Fruit fly (Drosophila melanogaster) whole organism, prepupa: ENCODE data around the gene Acp95EF.

Experiments used
- Blimp-1 ChIP-seq: fragments of 200-800 bp; sonication (Bioruptor generic); optimal IDR thresholded peaks from 3 replicates; lab custom pipeline; 2017; ENCODE audit warnings: missing biosample characterization, missing genetic modification characterization, mild to moderate bottlenecking, moderate library complexity, missing genetic modification reagents
- CG10669 ChIP-seq: fragments of 200-800 bp; sonication (Bioruptor generic); optimal IDR thresholded peaks from 3 replicates; lab custom pipeline; 2018; ENCODE audit warnings: missing biosample characterization, mild to moderate bottlenecking, missing genetic modification characterization, moderate library complexity
- CG11294 ChIP-seq: fragments of 200-800 bp; sonication (Bioruptor generic); IDR thresholded peaks from 2 replicates; pipeline ENCODE4 v1.3.6; 2022; ENCODE audit warnings: missing biosample characterization, missing genetic modification characterization
- CG11762 ChIP-seq: fragments of 200-800 bp; sonication (Bioruptor generic); optimal IDR thresholded peaks from 3 replicates; lab custom pipeline; 2016; ENCODE audit warnings: missing biosample characterization, missing genetic modification characterization; ENCODE audit not compliant: insufficient read depth
- CG11902 ChIP-seq: fragments of 200-800 bp; sonication (Bioruptor generic); optimal IDR thresholded peaks from 3 replicates; lab custom pipeline; 2016; ENCODE audit warnings: missing biosample characterization, missing genetic modification characterization
- CG1621 ChIP-seq: fragments of 200-800 bp; sonication (Bioruptor generic); optimal IDR thresholded peaks from 3 replicates; lab custom pipeline; 2018; ENCODE audit warnings: missing biosample characterization, mild to moderate bottlenecking, missing genetic modification characterization
- CG16779 ChIP-seq: fragments of 200-800 bp; sonication (Bioruptor generic); optimal IDR thresholded peaks from 3 replicates; lab custom pipeline; 2017; ENCODE audit warnings: missing biosample characterization, mild to moderate bottlenecking, missing genetic modification characterization
- CG3032 ChIP-seq: fragments of 200-800 bp; optimal IDR thresholded peaks from 2 replicates; lab custom pipeline; 2019; ENCODE audit warnings: missing biosample characterization, mild to moderate bottlenecking, missing genetic modification characterization, moderate library complexity
- CG32006 ChIP-seq: fragments of 200-800 bp; sonication (Bioruptor generic); optimal IDR thresholded peaks from 3 replicates; lab custom pipeline; 2017; ENCODE audit warnings: missing biosample characterization, mild to moderate bottlenecking, missing genetic modification characterization
- CG4318 ChIP-seq: fragments of 200-800 bp; sonication (Bioruptor generic); optimal IDR thresholded peaks from 3 replicates; lab custom pipeline; 2017; ENCODE audit warnings: missing biosample characterization, mild to moderate bottlenecking, missing genetic modification characterization
- CG6163 ChIP-seq: fragments of 200-800 bp; sonication (Bioruptor generic); IDR thresholded peaks from 3 replicates; pipeline ENCODE4 v1.3.6; 2022; ENCODE audit warnings: missing biosample characterization, missing genetic modification characterization
- CG6276 ChIP-seq: fragments of 200-800 bp; sonication (Bioruptor generic); optimal IDR thresholded peaks from 2 replicates; lab custom pipeline; 2017; ENCODE audit warnings: missing biosample characterization, mild to moderate bottlenecking, missing genetic modification characterization
- CG6808 ChIP-seq: fragments of 200-800 bp; sonication (Bioruptor generic); optimal IDR thresholded peaks from 3 replicates; lab custom pipeline; 2017; ENCODE audit warnings: missing biosample characterization, missing genetic modification characterization, mild to moderate bottlenecking, moderate library complexity, missing genetic modification reagents
- CG7368 ChIP-seq: fragments of 200-800 bp; sonication (Bioruptor generic); optimal IDR thresholded peaks from 3 replicates; lab custom pipeline; 2016; ENCODE audit warnings: missing biosample characterization, missing genetic modification characterization
- CG8119 ChIP-seq: fragments of 200-800 bp; sonication (Bioruptor generic); IDR thresholded peaks from 3 replicates; pipeline ENCODE4 v1.3.6; 2022; ENCODE audit warnings: missing biosample characterization, missing genetic modification characterization
- CG8319 ChIP-seq: fragments of 200-800 bp; sonication (Bioruptor generic); optimal IDR thresholded peaks from 3 replicates; lab custom pipeline; 2016; ENCODE audit warnings: missing biosample characterization, missing genetic modification characterization
- CG8632 ChIP-seq: fragments of 200-800 bp; sonication (Bioruptor generic); optimal IDR thresholded peaks from 3 replicates; lab custom pipeline; 2016; ENCODE audit warnings: missing biosample characterization, missing genetic modification characterization
- Eip75B ChIP-seq: fragments of 200-800 bp; sonication (Bioruptor generic); optimal IDR thresholded peaks from 3 replicates; lab custom pipeline; 2016; ENCODE audit warnings: missing biosample characterization, missing genetic modification characterization
- Eip78C ChIP-seq: fragments of 200-800 bp; sonication (Bioruptor generic); peaks from one replicate; lab custom pipeline; 2016; ENCODE audit warnings: missing biosample characterization, missing genetic modification characterization
- Eip93F ChIP-seq: fragments of 200-800 bp; sonication (Bioruptor generic); optimal IDR thresholded peaks from 2 replicates; lab custom pipeline; 2016; ENCODE audit warnings: missing biosample characterization, mild to moderate bottlenecking, missing genetic modification characterization
- Ets21C ChIP-seq: fragments of 200-800 bp; sonication (Bioruptor generic); optimal IDR thresholded peaks from 3 replicates; lab custom pipeline; 2016; ENCODE audit warnings: missing biosample characterization, missing genetic modification characterization
- Ets96B ChIP-seq: fragments of 200-800 bp; optimal IDR thresholded peaks from 2 replicates; lab custom pipeline; 2019; ENCODE audit warnings: missing biosample characterization, mild to moderate bottlenecking, missing genetic modification characterization, moderate library complexity
- Gug ChIP-seq: fragments of 200-800 bp; sonication (Bioruptor generic); IDR thresholded peaks from 2 replicates; pipeline ENCODE4 v1.3.6; 2022; ENCODE audit warnings: missing biosample characterization, missing genetic modification characterization
- Hr39 ChIP-seq: fragments of 200-800 bp; sonication (Bioruptor generic); optimal IDR thresholded peaks from 2 replicates; lab custom pipeline; 2016; ENCODE audit warnings: missing biosample characterization, missing genetic modification characterization
- Hr4 ChIP-seq: fragments of 200-800 bp; sonication (Bioruptor generic); optimal IDR thresholded peaks from 3 replicates; lab custom pipeline; 2016; ENCODE audit warnings: missing biosample characterization, missing genetic modification characterization
- Lpt ChIP-seq: fragments of 200-800 bp; sonication (Bioruptor generic); optimal IDR thresholded peaks from 3 replicates; lab custom pipeline; 2016; ENCODE audit warnings: missing biosample characterization, missing genetic modification characterization
- Met ChIP-seq: fragments of 200-800 bp; sonication (Bioruptor generic); optimal IDR thresholded peaks from 3 replicates; lab custom pipeline; 2016; ENCODE audit warnings: missing biosample characterization, missing genetic modification characterization
- OdsH ChIP-seq: fragments of 200-800 bp; sonication (Bioruptor generic); optimal IDR thresholded peaks from 3 replicates; lab custom pipeline; 2016; ENCODE audit warnings: missing biosample characterization, missing genetic modification characterization
- Smox ChIP-seq: fragments of 200-800 bp; sonication (Bioruptor generic); optimal IDR thresholded peaks from 3 replicates; lab custom pipeline; 2016; ENCODE audit warnings: missing biosample characterization, missing genetic modification characterization
- Sox102F ChIP-seq: fragments of 200-800 bp; sonication (Bioruptor generic); optimal IDR thresholded peaks from 2 replicates; lab custom pipeline; 2016; ENCODE audit warnings: missing biosample characterization, mild to moderate bottlenecking, missing genetic modification characterization
- Sox14 ChIP-seq: fragments of 200-800 bp; sonication (Bioruptor generic); optimal IDR thresholded peaks from 3 replicates; lab custom pipeline; 2016; ENCODE audit warnings: missing biosample characterization, missing genetic modification characterization
- Sox15 ChIP-seq: fragments of 200-800 bp; sonication (Bioruptor generic); optimal IDR thresholded peaks from 3 replicates; lab custom pipeline; 2016; ENCODE audit warnings: missing biosample characterization, missing genetic modification characterization
- achi ChIP-seq: fragments of 200-800 bp; sonication (Bioruptor generic); optimal IDR thresholded peaks from 3 replicates; lab custom pipeline; 2016; ENCODE audit warnings: missing biosample characterization, missing genetic modification characterization
- acj6 ChIP-seq: fragments of 200-800 bp; sonication (Bioruptor generic); optimal IDR thresholded peaks from 3 replicates; lab custom pipeline; 2016; ENCODE audit warnings: missing biosample characterization, missing genetic modification characterization
- cyc ChIP-seq: fragments of 200-800 bp; sonication (Bioruptor generic); optimal IDR thresholded peaks from 3 replicates; lab custom pipeline; 2016; ENCODE audit warnings: missing biosample characterization, missing genetic modification characterization
- dac ChIP-seq: fragments of 200-800 bp; sonication (Bioruptor generic); optimal IDR thresholded peaks from 2 replicates; lab custom pipeline; 2017; ENCODE audit warnings: missing biosample characterization, mild to moderate bottlenecking, missing genetic modification characterization
- dsx ChIP-seq: fragments of 200-800 bp; optimal IDR thresholded peaks from 3 replicates; lab custom pipeline; 2019; ENCODE audit warnings: missing biosample characterization, mild to moderate bottlenecking, missing genetic modification characterization, moderate library complexity; ENCODE audit not compliant: poor library complexity, severe bottlenecking
- eg ChIP-seq: fragments of 200-800 bp; sonication (Bioruptor generic); IDR thresholded peaks from 3 replicates; pipeline ENCODE4 v1.3.6; 2022; ENCODE audit warnings: missing biosample characterization, missing genetic modification characterization
- fd59A ChIP-seq: fragments of 200-800 bp; sonication (Bioruptor generic); optimal IDR thresholded peaks from 2 replicates; lab custom pipeline; 2017; ENCODE audit warnings: missing biosample characterization, mild to moderate bottlenecking, missing genetic modification characterization, missing genetic modification reagents
- fd85E ChIP-seq: fragments of 200-800 bp; sonication (Bioruptor generic); optimal IDR thresholded peaks from 3 replicates; lab custom pipeline; 2016; ENCODE audit warnings: missing biosample characterization, missing genetic modification characterization
- lz ChIP-seq: fragments of 200-800 bp; sonication (Bioruptor generic); optimal IDR thresholded peaks from 3 replicates; lab custom pipeline; 2016; ENCODE audit warnings: missing biosample characterization, missing genetic modification characterization
- pdm3 ChIP-seq: fragments of 200-800 bp; sonication (Bioruptor generic); optimal IDR thresholded peaks from 3 replicates; lab custom pipeline; 2016; ENCODE audit warnings: missing biosample characterization, missing genetic modification characterization
- salr ChIP-seq, 2 experiments: fragments of 200-800 bp; sonication (Bioruptor generic); optimal IDR thresholded peaks; 3 replicates each; lab custom pipeline; 2016 to 2018; ENCODE audit warnings: missing biosample characterization in 2 of 2, missing genetic modification characterization in 2 of 2, mild to moderate bottlenecking in 1 of 2
- ss ChIP-seq, 2 experiments: fragments of 200-800 bp; sonication (Bioruptor generic); optimal IDR thresholded peaks; 2 replicates in 1 of 2; 3 replicates in 1 of 2; lab custom pipeline; 2017 to 2018; ENCODE audit warnings: mild to moderate bottlenecking in 2 of 2, missing biosample characterization in 2 of 2, missing genetic modification characterization in 2 of 2, moderate library complexity in 1 of 2
- svp ChIP-seq: fragments of 200-800 bp; sonication (Bioruptor generic); peaks from one replicate; lab custom pipeline; 2016; ENCODE audit warnings: missing biosample characterization, missing genetic modification characterization
- topi ChIP-seq: fragments of 200-800 bp; sonication (Bioruptor generic); optimal IDR thresholded peaks from 3 replicates; lab custom pipeline; 2016; ENCODE audit warnings: missing biosample characterization, missing genetic modification characterization

Gene Acp95EF

DNA sequence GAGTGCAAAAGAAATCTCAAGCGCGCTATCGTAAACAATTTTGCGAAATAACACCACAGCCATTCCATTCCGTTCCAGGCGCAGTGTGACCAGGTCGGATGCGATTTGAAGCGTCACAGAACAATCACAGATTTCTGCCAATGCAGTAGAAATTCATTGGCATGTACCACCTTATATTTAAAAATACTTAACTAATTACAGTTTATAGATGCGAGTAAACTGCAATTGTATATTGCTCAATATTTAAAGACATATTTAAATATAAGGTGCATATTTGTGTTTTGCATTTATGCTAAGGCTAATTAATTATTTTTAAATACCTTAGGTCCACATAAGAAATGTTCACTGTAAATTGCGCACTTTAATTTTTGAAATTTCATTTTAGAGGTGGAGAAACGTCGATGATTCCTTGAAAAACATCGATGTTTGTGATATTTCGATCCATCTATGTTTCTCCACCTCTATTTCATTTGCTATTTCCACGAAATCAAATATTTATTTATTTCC, 35.3 kb upstream of the Acp95EF start, which contains the start of the genes SMC6 and CG6204 (continued):
- TF ChIP-seq Blimp-1, result peak; percentile 78
- TF ChIP-seq CG3032 (tag; lab: Kevin White, UChicago), result peak; percentile 97
- TF ChIP-seq topi, result peak; percentile 95
- peak; percentile 94 for TF ChIP-seq Gug (GFP tag; lab: Robert Waterston, UW)
- TF ChIP-seq Sox102F (GFP tag; lab: Kevin White, UChicago), result peak; percentile 93
- peak; percentile 96 for TF ChIP-seq CG8119 (GFP tag; lab: Robert Waterston, UW)
- peak; percentile 97 for TF ChIP-seq OdsH
- peak; percentile 95 for TF ChIP-seq Eip75B
- TF ChIP-seq cyc (GFP tag; lab: Kevin White, UChicago), result peak; percentile 97
- TF ChIP-seq, all 60 proteins: peak for 57

DNA sequence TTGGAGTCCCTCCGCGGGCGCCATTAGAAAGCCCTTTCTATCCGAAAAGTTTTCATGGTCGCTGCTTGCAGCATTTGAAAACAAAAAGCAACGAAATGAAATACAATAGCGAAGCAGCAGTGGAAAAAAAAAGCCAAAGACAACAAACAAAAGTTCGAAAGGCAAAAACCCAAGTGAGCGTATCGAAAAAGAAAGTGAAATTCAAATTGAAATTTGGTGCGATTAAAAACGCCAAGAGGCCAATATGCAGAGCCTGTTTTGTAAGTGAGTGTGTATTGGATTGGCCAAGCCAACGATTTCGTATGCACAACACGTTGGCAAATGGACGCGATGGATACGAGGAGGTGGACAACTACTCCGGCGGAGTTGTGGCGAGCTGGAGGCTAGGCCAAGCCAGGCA, 26.1 kb upstream of the Acp95EF start:
- TF ChIP-seq achi (GFP tag; lab: Kevin White, UChicago) (no peak), CG16779 (tag; lab: Kevin White, UChicago) (no peak), Eip75B (no peak), Blimp-1 (peak; percentile 70), eg (GFP tag; lab: Robert Waterston, UW) (peak; percentile 13; the same call in 1 of the 3 replicates)

DNA sequence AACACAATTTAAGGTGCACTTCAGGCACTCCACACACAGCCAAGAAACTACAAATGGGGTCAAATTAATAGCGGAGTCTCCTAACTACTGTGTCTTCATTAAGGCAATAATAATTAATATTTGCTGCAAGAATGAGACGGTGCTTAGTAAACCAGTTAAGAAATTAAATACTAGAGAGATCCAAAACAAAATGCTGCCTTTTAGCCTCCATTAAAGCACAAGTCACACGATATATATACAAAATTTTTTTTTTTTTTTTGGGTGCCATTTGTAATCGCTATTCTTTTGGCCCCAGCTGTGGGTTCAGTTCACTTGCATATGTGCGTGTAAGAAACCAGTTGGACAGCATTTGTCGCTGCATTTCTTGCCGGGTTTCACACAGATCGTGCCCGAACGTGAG, 25.3 kb upstream of the Acp95EF start:
- TF ChIP-seq Eip75B (peak; percentile 88), salr (GFP tag; optimal IDR thresholded peaks at IDR 0.05; lab: Kevin White, UChicago) (peak; percentile 18 to 76), cyc (GFP tag; lab: Kevin White, UChicago) (peak; percentile 76), CG10669 (GFP tag; lab: Kevin White, UChicago) (peak; percentile 72), Eip93F (GFP tag; lab: Kevin White, UChicago) (peak; percentile 78), Sox15 (peak; percentile 79), dsx (GFP tag; lab: Kevin White, UChicago) (peak; percentile 72), CG3032 (tag; lab: Kevin White, UChicago) (peak; percentile 71), lz (GFP tag; lab: Kevin White, UChicago) (peak; percentile 84), Eip78C (GFP tag; lab: Kevin White, UChicago) (peak; percentile 98), CG8319 (GFP tag; lab: Kevin White, UChicago) (peak; percentile 72), svp (peak; percentile 94), CG16779 (tag; lab: Kevin White, UChicago) (peak; percentile 78), achi (GFP tag; lab: Kevin White, UChicago) (peak; percentile 86), CG11762 (GFP tag; lab: Kevin White, UChicago) (peak; percentile 85), Hr4 (GFP tag; lab: Kevin White, UChicago) (peak; percentile 92), Blimp-1 (peak; percentile 31), CG7368 (GFP tag; lab: Kevin White, UChicago) (peak; percentile 79), fd59A (GFP tag; lab: Kevin White, UChicago) (peak; percentile 67), Met (peak; percentile 90), OdsH (peak; percentile 88), Hr39 (peak; percentile 83), CG11902 (GFP tag; lab: Kevin White, UChicago) (peak; percentile 69), Sox14 (GFP tag; lab: Kevin White, UChicago) (peak; percentile 89), pdm3 (peak; percentile 89), fd85E (GFP tag; lab: Kevin White, UChicago) (peak; percentile 52), dac (GFP tag; lab: Kevin White, UChicago) (peak; percentile 80), CG4318 (GFP tag; lab: Kevin White, UChicago) (peak; percentile 76), CG32006 (GFP tag; lab: Kevin White, UChicago) (peak; percentile 90), Ets21C (peak; percentile 73), CG8632 (peak; percentile 85), CG11294 (peak; percentile 63; the same call in 1 of the 2 replicates), eg (GFP tag; lab: Robert Waterston, UW) (peak; percentile 84), CG6276 (peak; percentile 90), CG6808 (GFP tag; lab: Kevin White, UChicago) (peak; percentile 80), ss (GFP tag; optimal IDR thresholded peaks at IDR 0.05; lab: Kevin White, UChicago) (peak; percentile 82 to 86), Smox (GFP tag; lab: Kevin White, UChicago) (peak; percentile 81), CG1621 (tag; lab: Kevin White, UChicago) (peak; percentile 53), Ets96B (peak; percentile 58), CG6163 (peak; percentile 80), Lpt (GFP tag; lab: Kevin White, UChicago) (peak; percentile 88), acj6 (peak; percentile 85)
